Worm (Caenorhabditis elegans) whole organism, midembryonic: ENCODE results near the gene col-119.

ENCODE experiments used
- cog-1 ChIP-seq: sonication (generic microtip); optimal IDR thresholded peaks from 2 replicates; lab custom pipeline; 2016; ENCODE audit warnings: missing genetic modification characterization, missing compliant biosample characterization
- flt-1 ChIP-seq: fragments of 200-800 bp; sonication (Bioruptor generic); IDR thresholded peaks from 2 replicates; pipeline ENCODE4 v1.3.6; 2022; ENCODE audit warnings: missing genetic modification characterization, missing compliant biosample characterization
- tab-1 ChIP-seq: fragments of 200-800 bp; sonication (Bioruptor generic); IDR thresholded peaks from 2 replicates; pipeline ENCODE4 v1.3.6; 2022; ENCODE audit warnings: missing genetic modification characterization, missing compliant biosample characterization
- ztf-29 ChIP-seq: fragments of 200-800 bp; sonication (Bioruptor generic); IDR thresholded peaks from 2 replicates; pipeline ENCODE4 v1.3.6; 2022; ENCODE audit warnings: missing genetic modification reagents, missing genetic modification characterization, missing compliant biosample characterization

ce11 chrIV:8967990-8968389, 11.6 kb downstream of the col-119 start, which contains the start of gene suex-2:
- TF ChIP-seq tab-1 (GFP tag; lab: Robert Waterston, UW), result no peak
- TF ChIP-seq cog-1 (tag; lab: Kevin White, UChicago), result no peak
- TF ChIP-seq flt-1 (GFP tag; lab: Robert Waterston, UW), result no peak
- no peak for TF ChIP-seq ztf-29 (GFP tag; lab: Robert Waterston, UW)
